Fruit fly (Drosophila melanogaster): Measurements from ENCODE around the gene CG17734.
A peak's percentile ranks its signal among the peaks of the same experiment; 100 is the strongest.

Gene CG17734

DNA sequence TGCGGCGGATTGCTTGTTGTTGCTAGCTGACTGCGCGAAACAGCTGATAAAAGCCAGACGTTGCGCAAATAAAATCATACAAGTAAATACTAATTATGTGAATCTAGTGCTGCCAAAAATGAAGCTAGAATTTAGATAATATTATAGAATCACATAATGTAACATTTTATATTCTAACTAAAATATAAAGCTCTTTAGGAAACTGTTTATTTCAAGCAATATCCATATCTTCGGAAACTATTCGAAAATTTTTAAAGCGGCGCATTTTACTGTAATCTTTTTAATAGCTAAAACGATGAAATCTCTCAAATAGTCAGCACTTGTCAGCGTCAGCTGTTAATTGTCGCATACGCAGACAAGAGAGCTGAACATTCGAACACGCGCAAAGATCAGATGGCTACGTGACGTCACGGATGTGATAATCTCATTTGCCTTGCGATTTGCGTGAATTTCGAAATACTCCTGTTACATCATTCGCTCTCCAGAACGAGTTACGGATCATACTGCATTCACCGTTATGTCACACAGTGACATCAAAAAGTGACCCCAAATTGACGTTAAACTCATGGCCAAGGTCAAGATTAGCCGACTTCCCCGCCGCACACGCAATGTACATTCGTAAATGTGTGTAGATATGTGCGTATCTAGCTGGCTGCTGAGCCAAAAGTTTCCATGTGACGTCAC is 600 bp downstream of the CG17734 start:
- TF ChIP-seq Ets98B (GFP tag; IDR thresholded peaks at IDR 0.05) (no peak), gl (tag; optimal IDR thresholded peaks at IDR 0.05) (no peak), CG34367 (tag; optimal IDR thresholded peaks at IDR 0.05) (no peak), EcR (GFP tag; optimal IDR thresholded peaks at IDR 0.05) (peak; percentile 17), CG14655 (GFP tag; optimal IDR thresholded peaks at IDR 0.05) (no peak), CG15710 (tag; optimal IDR thresholded peaks at IDR 0.05) (no peak)

DNA sequence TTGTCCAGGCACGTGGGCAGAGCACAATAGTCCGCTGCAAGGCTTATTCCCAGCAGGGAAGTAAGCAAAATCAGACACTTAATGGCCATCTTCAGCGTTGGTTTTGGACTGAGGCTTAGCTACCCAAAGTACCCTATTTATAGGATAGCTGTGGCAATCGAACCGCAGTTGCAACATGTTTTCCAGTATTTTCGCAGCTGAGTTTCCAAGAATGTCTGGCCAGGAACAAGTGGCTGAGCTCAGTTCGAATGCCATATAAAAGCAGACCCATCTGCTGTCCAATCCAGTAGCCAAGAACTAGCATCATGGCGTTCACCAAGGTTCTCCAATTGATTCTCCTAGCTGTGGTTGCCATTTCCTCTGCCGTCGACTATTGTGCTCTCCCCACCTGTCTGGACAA is 2.9 kb downstream of the CG17734 start, which contains the start of the genes scpr-B and scpr-A:
Gene scpr-B (minus strand): TSS at position 101 of the 400 bp plus-strand sequence.
Gene scpr-A (plus strand): TSS at position 293 of the 400 bp plus-strand sequence.
- TF ChIP-seq CG17806 (tag; optimal IDR thresholded peaks at IDR 0.05) (no peak), CG9948 (tag; optimal IDR thresholded peaks at IDR 0.05) (no peak), Pif1B (GFP tag; optimal IDR thresholded peaks at IDR 0.05) (no peak), Ets98B (GFP tag; IDR thresholded peaks at IDR 0.05) (no peak), Snoo (tag; optimal IDR thresholded peaks at IDR 0.05) (no peak)

DNA sequence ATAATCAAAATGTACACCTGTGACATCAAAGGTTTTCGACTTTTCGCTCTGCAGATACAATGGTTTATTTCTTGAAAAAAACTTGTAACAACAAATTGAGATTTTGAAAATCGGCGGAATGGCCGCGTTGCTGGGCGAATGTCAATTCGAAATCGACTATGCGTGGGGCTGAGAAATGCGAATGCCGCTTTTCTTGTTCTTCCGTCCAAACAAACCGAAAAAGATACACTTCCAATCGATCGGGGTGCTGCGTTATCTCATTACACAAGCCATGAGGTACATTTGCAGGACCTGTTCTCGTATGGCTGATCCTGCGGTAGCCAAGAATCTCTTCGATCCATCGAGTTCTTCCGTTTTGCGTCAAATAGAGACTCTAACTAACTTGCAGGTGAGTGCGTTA is 6.2 kb downstream of the CG17734 start, which contains the start of gene CG31388:
Gene CG31388 (plus strand): TSS at position 218 of the 400 bp plus-strand sequence.
- TF ChIP-seq CG4496 (GFP tag; IDR thresholded peaks at IDR 0.05): no peak
- TF ChIP-seq CG13204 (GFP tag; optimal IDR thresholded peaks at IDR 0.05): no peak
- TF ChIP-seq rn (GFP tag; IDR thresholded peaks at IDR 0.05): no peak
- no peak for TF ChIP-seq CG9948 (tag; optimal IDR thresholded peaks at IDR 0.05)
- TF ChIP-seq D1 (tag; optimal IDR thresholded peaks at IDR 0.05): no peak
- no peak for TF ChIP-seq CG8301 (tag; optimal IDR thresholded peaks at IDR 0.05)
- no peak for TF ChIP-seq fd96Ca (GFP tag; IDR thresholded peaks at IDR 0.05)
- TF ChIP-seq CG15710 (tag; optimal IDR thresholded peaks at IDR 0.05): no peak
- TF ChIP-seq gl (tag; optimal IDR thresholded peaks at IDR 0.05): no peak
- TF ChIP-seq CG17806 (tag; optimal IDR thresholded peaks at IDR 0.05): no peak

DNA sequence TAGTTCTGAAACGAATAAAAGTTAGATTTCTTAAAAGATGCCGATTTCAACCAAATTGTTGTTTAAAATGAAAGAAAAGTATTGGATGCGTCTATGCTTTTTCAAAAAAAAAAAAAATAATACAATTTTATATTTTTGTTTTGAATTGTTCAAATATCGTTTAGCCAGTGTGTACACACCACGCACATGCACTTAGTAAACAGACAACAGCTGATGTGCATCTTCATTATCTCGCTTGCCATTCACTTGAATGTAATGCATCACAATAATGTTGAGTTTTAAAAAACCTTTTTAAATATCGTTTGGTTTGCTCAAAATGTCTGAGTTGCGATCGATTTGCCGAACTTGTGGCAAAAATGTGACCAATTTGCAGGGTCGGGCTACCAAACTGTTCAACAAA is 7.8 kb downstream of the CG17734 start, which contains the start of gene CG31441:
Gene CG31441 (plus strand): TSS at position 246 of the 400 bp plus-strand sequence.
- TF ChIP-seq CG10348 (GFP tag; IDR thresholded peaks at IDR 0.05): no peak
- no peak for TF ChIP-seq CG4496 (GFP tag; IDR thresholded peaks at IDR 0.05)
- TF ChIP-seq CG13204 (GFP tag; optimal IDR thresholded peaks at IDR 0.05): no peak
- no peak for TF ChIP-seq CG9948 (tag; optimal IDR thresholded peaks at IDR 0.05)
- no peak for TF ChIP-seq CG15710 (tag; optimal IDR thresholded peaks at IDR 0.05)
- no peak for TF ChIP-seq Snoo (tag; optimal IDR thresholded peaks at IDR 0.05)
- TF ChIP-seq Ets98B (GFP tag; IDR thresholded peaks at IDR 0.05): no peak
- no peak for TF ChIP-seq CG34367 (tag; optimal IDR thresholded peaks at IDR 0.05)
- no peak for TF ChIP-seq CG17806 (tag; optimal IDR thresholded peaks at IDR 0.05)
- TF ChIP-seq CG8159 (tag; optimal IDR thresholded peaks at IDR 0.05): no peak
- TF ChIP-seq D1 (tag; optimal IDR thresholded peaks at IDR 0.05): no peak
- no peak for TF ChIP-seq rn (GFP tag; IDR thresholded peaks at IDR 0.05)
- TF ChIP-seq fd96Ca (GFP tag; IDR thresholded peaks at IDR 0.05): no peak

DNA sequence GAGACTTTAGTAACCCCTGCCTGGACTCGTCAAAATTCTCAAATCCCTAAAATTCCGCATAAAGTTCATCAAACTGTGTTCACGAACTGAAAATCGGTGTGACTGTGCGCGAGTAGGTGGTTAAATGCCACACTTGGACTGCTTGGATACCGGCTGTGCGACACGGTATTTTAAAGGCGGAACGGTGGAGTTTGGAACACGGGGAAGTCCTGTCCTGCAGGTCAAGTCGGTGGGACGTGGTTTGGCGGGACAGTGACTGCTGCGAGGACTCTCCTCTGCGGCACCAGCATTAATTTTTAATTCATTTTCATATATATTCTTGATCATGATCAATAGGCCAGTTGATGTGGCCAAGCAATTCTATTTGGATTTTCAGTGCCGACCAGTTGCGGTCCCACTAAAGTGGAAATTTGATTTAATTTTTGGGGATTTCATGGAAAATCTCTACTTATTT is 8.9 kb downstream of the CG17734 start, which contains the start of the genes Arfip and CG17721:
Gene Arfip (minus strand): TSS at position 96 of the 454 bp plus-strand sequence.
Gene CG17721 (plus strand): TSS at position 223 of the 454 bp plus-strand sequence.
- TF ChIP-seq EcR (GFP tag; optimal IDR thresholded peaks at IDR 0.05): peak; percentile 88
- no peak for TF ChIP-seq Pif1A (GFP tag; optimal IDR thresholded peaks at IDR 0.05)

DNA sequence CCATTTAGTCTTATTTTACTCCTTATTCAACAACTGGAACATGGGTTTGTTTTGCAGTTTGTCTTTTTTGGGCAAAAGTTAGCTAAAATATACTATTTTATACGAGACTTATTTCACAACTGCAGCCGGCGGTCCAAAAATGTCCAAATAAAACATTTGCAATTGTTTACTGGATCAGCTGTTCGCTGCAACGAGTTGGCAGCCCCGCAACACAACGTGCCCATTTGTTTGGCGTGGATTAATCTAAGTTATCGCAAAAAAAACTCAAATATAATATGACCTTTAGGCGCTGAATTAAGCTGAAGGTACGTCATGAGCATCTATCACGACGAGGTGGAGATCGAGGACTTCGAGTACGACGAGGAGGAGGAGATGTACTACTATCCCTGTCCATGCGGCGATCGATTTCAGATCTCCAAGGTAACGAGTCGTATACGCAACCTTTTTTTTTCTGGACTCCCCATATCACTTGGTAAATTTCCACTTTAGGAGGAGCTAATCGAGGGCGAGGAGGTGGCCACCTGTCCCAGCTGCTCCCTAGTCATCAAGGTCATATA is 12.0 kb downstream of the CG17734 start, which contains the start of the genes CG17187 and Dph3:
Gene CG17187 (minus strand): TSS at position 175 of the 557 bp plus-strand sequence.
Gene Dph3 (plus strand): TSS at position 208 of the 557 bp plus-strand sequence.
- TF ChIP-seq gl (tag; optimal IDR thresholded peaks at IDR 0.05) (no peak), Pif1A (GFP tag; optimal IDR thresholded peaks at IDR 0.05) (no peak), CG15710 (tag; optimal IDR thresholded peaks at IDR 0.05) (no peak), Snoo (tag; optimal IDR thresholded peaks at IDR 0.05) (no peak), CG9948 (tag; optimal IDR thresholded peaks at IDR 0.05) (no peak), CG8301 (tag; optimal IDR thresholded peaks at IDR 0.05) (no peak), Ets98B (GFP tag; IDR thresholded peaks at IDR 0.05) (no peak), CG8159 (tag; optimal IDR thresholded peaks at IDR 0.05) (no peak), D1 (tag; optimal IDR thresholded peaks at IDR 0.05) (no peak)

DNA sequence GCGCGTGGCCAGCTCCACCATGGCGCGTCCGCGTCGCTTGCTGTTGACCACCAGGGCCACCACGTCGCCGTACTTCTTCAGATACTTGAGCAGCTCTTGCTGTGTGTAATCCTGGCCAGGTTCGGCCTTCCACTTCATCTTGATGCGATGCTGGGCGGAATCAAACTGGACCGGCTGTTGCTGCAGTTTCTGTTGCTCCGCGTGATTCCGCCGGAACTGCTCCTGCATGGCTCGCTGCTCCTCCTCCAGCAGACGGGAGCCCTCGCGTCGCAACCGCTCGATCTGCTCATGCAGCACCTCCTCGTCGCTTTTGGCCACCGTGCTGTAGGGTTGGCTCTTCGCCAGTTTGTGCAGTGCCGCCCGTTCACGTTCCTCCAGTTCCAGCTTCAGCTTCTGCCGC is 12.8 kb downstream of the CG17734 start:
- TF ChIP-seq Pif1B (GFP tag; optimal IDR thresholded peaks at IDR 0.05): no peak
- no peak for TF ChIP-seq CG15710 (tag; optimal IDR thresholded peaks at IDR 0.05)
- no peak for TF ChIP-seq CG13204 (GFP tag; optimal IDR thresholded peaks at IDR 0.05)
- TF ChIP-seq Ets98B (GFP tag; IDR thresholded peaks at IDR 0.05): no peak
- TF ChIP-seq CG8159 (tag; optimal IDR thresholded peaks at IDR 0.05): no peak
- no peak for TF ChIP-seq Snoo (tag; optimal IDR thresholded peaks at IDR 0.05)
- TF ChIP-seq fd96Ca (GFP tag; IDR thresholded peaks at IDR 0.05): no peak
- no peak for TF ChIP-seq CG34367 (tag; optimal IDR thresholded peaks at IDR 0.05)
- no peak for TF ChIP-seq rn (GFP tag; IDR thresholded peaks at IDR 0.05)
- TF ChIP-seq CG9948 (tag; optimal IDR thresholded peaks at IDR 0.05): no peak
- no peak for TF ChIP-seq CG4496 (GFP tag; IDR thresholded peaks at IDR 0.05)
- TF ChIP-seq D1 (tag; optimal IDR thresholded peaks at IDR 0.05): no peak
- no peak for TF ChIP-seq CG10348 (GFP tag; IDR thresholded peaks at IDR 0.05)
- no peak for TF ChIP-seq Pif1A (GFP tag; optimal IDR thresholded peaks at IDR 0.05)
- no peak for TF ChIP-seq CG14655 (GFP tag; optimal IDR thresholded peaks at IDR 0.05)
- TF ChIP-seq CG12605 (GFP tag; IDR thresholded peaks at IDR 0.05): no peak
- TF ChIP-seq gl (tag; optimal IDR thresholded peaks at IDR 0.05): no peak
- no peak for TF ChIP-seq CG17806 (tag; optimal IDR thresholded peaks at IDR 0.05)
- no peak for TF ChIP-seq CG8301 (tag; optimal IDR thresholded peaks at IDR 0.05)
